Worm (Caenorhabditis elegans) whole organism, young adult: ENCODE data around the gene rab-35.

ENCODE experiments used
- ZK185.1 ChIP-seq: sonication (generic microtip); optimal IDR thresholded peaks from 2 replicates; lab custom pipeline; 2016; ENCODE audit warnings: mild to moderate bottlenecking, missing genetic modification characterization, missing compliant biosample characterization; ENCODE audit not compliant: poor library complexity, severe bottlenecking
- dpl-1 ChIP-seq: fragments of 150-350 bp; optimal IDR thresholded peaks from 2 replicates; lab custom pipeline; 2014; ENCODE audit warnings: missing biosample characterization, missing genetic modification reagents, missing genetic modification characterization
- hmg-1.2 ChIP-seq: fragments of 200-800 bp; sonication (Bioruptor generic); IDR thresholded peaks from 2 replicates; pipeline ENCODE4 v1.3.6; 2022; ENCODE audit warnings: missing genetic modification reagents, missing genetic modification characterization, missing compliant biosample characterization
- unc-130 ChIP-seq: sonication (generic microtip); optimal IDR thresholded peaks from 2 replicates; lab custom pipeline; 2016; ENCODE audit warnings: missing genetic modification reagents, missing genetic modification characterization, missing compliant biosample characterization
- ztf-22 ChIP-seq: fragments of 200-800 bp; sonication (Bioruptor generic); optimal IDR thresholded peaks from 2 replicates; lab custom pipeline; 2018; ENCODE audit warnings: mild to moderate bottlenecking, missing genetic modification characterization, moderate library complexity, missing compliant biosample characterization

- TF ChIP-seq ZK185.1 (tag; lab: Kevin White, UChicago) (no peak), ztf-22 (GFP tag; lab: Kevin White, UChicago) (no peak), unc-130 (GFP tag; lab: Kevin White, UChicago) (no peak), dpl-1 (GFP tag; lab: Kevin White, UChicago) (no peak), hmg-1.2 (GFP tag; lab: Robert Waterston, UW) (no peak)
Measured at ce11 chrIII:11311466-11311865, at the start of gene rab-35.
